Fruit fly (Drosophila melanogaster): ENCODE results near the gene CG12546.

- TF ChIP-seq Myc (optimal IDR thresholded peaks at IDR 0.05) (no peak), Rel (GFP tag; optimal IDR thresholded peaks at IDR 0.05) (no peak), Rel (tag; optimal IDR thresholded peaks at IDR 0.05) (no peak), sage (GFP tag; optimal IDR thresholded peaks at IDR 0.05) (no peak), fru (GFP tag; optimal IDR thresholded peaks at IDR 0.05) (no peak), OdsH (GFP tag; optimal IDR thresholded peaks at IDR 0.05) (no peak), h (GFP tag; optimal IDR thresholded peaks at IDR 0.05) (no peak), jim (GFP tag; optimal IDR thresholded peaks at IDR 0.05) (no peak)
These were observed 47.6 kb downstream of the CG12546 start, which contains the start of gene CG33767 for dm6 chr3L:22646007-22646406.

All from whole organism, wandering third instar larva.